Fruit fly (Drosophila melanogaster) whole organism, embryonic: ENCODE measurements around the gene CG31381.

Experiments
- Adf1 ChIP-seq: fragments of 200-800 bp; sonication (Bioruptor generic); IDR thresholded peaks from 2 replicates; pipeline ENCODE4 v1.3.6; 2022; ENCODE audit warnings: missing biosample characterization, missing genetic modification characterization
- Awh ChIP-seq: fragments of 200-800 bp; sonication (Bioruptor generic); IDR thresholded peaks from 2 replicates; pipeline ENCODE4, ENCODE4 v1.3.6; 2022; ENCODE audit warnings: missing biosample characterization, missing genetic modification characterization
- BtbVII ChIP-seq: fragments of 200-800 bp; sonication (Bioruptor generic); optimal IDR thresholded peaks from 3 replicates; lab custom pipeline; 2017; ENCODE audit warnings: missing biosample characterization, mild to moderate bottlenecking, missing genetic modification characterization
- CG10274 ChIP-seq: fragments of 200-800 bp; sonication (Bioruptor generic); optimal IDR thresholded peaks from 3 replicates; lab custom pipeline; 2017; ENCODE audit warnings: missing biosample characterization, mild to moderate bottlenecking, missing genetic modification characterization
- CG10431 ChIP-seq: fragments of 200-800 bp; sonication (Bioruptor generic); optimal IDR thresholded peaks from 3 replicates; lab custom pipeline; 2018; ENCODE audit warnings: missing biosample characterization, mild to moderate bottlenecking, missing genetic modification characterization
- CG10543 ChIP-seq: fragments of 200-800 bp; sonication (Bioruptor generic); optimal IDR thresholded peaks from 3 replicates; lab custom pipeline; 2017; ENCODE audit warnings: missing biosample characterization, mild to moderate bottlenecking, missing genetic modification characterization, moderate library complexity
- CG11247 ChIP-seq: fragments of 200-800 bp; sonication (Bioruptor generic); IDR thresholded peaks from 2 replicates; pipeline ENCODE4 v1.3.6; 2022; ENCODE audit warnings: missing biosample characterization, missing genetic modification characterization
- CG11504 ChIP-seq: fragments of 200-800 bp; sonication (Bioruptor generic); optimal IDR thresholded peaks from 3 replicates; lab custom pipeline; 2019; ENCODE audit warnings: missing biosample characterization, mild to moderate bottlenecking, missing genetic modification characterization, moderate library complexity
- CG14710 ChIP-seq: fragments of 200-800 bp; sonication (Bioruptor generic); optimal IDR thresholded peaks from 3 replicates; lab custom pipeline; 2019; ENCODE audit warnings: missing biosample characterization, mild to moderate bottlenecking, missing genetic modification characterization, moderate library complexity
- CG17802 ChIP-seq: fragments of 200-800 bp; sonication (Bioruptor generic); optimal IDR thresholded peaks from 2 replicates; lab custom pipeline; 2018; ENCODE audit warnings: missing biosample characterization, mild to moderate bottlenecking, missing genetic modification characterization, moderate library complexity
- CG18011 ChIP-seq: fragments of 200-800 bp; sonication (Bioruptor generic); optimal IDR thresholded peaks from 2 replicates; lab custom pipeline; 2017; ENCODE audit warnings: missing biosample characterization, missing genetic modification characterization, mild to moderate bottlenecking, moderate library complexity, missing genotype
- CG2199 ChIP-seq: fragments of 200-800 bp; sonication (Bioruptor generic); IDR thresholded peaks from 3 replicates; pipeline ENCODE4 v1.3.6; 2022; ENCODE audit warnings: missing biosample characterization, missing genetic modification characterization
- CG30020 ChIP-seq: fragments of 200-800 bp; optimal IDR thresholded peaks from 2 replicates; lab custom pipeline; 2019; ENCODE audit warnings: missing biosample characterization, mild to moderate bottlenecking, missing genetic modification characterization, moderate library complexity
- CG3065 ChIP-seq: fragments of 200-800 bp; sonication (Bioruptor generic); optimal IDR thresholded peaks from 2 replicates; lab custom pipeline; 2016; ENCODE audit warnings: missing biosample characterization, missing genetic modification characterization
- CG32532 ChIP-seq: fragments of 200-800 bp; sonication (Bioruptor generic); IDR thresholded peaks from 2 replicates; pipeline ENCODE4 v1.3.6; 2022; ENCODE audit warnings: missing biosample characterization, missing genetic modification characterization
- CG3281 ChIP-seq: fragments of 200-800 bp; sonication (Bioruptor generic); optimal IDR thresholded peaks from 3 replicates; lab custom pipeline; 2017; ENCODE audit warnings: missing biosample characterization, mild to moderate bottlenecking, missing genetic modification characterization
- CG4360 ChIP-seq: fragments of 200-800 bp; sonication (Bioruptor generic); IDR thresholded peaks from 2 replicates; pipeline ENCODE4 v1.3.6; 2022; ENCODE audit warnings: missing biosample characterization, missing genetic modification characterization
- CG6689 ChIP-seq: fragments of 200-800 bp; sonication (Bioruptor generic); IDR thresholded peaks from 2 replicates; pipeline ENCODE4 v1.3.6; 2022; ENCODE audit warnings: missing biosample characterization, missing genetic modification characterization
- CG6791 ChIP-seq: fragments of 200-800 bp; sonication (Bioruptor generic); IDR thresholded peaks from 3 replicates; pipeline ENCODE4 v1.3.6; 2022; ENCODE audit warnings: missing biosample characterization, missing genetic modification characterization; ENCODE audit not compliant: partially characterized antibody
- CG6854 ChIP-seq: fragments of 200-800 bp; sonication (Bioruptor generic); optimal IDR thresholded peaks from 3 replicates; lab custom pipeline; 2017; ENCODE audit warnings: missing biosample characterization, mild to moderate bottlenecking, missing genetic modification characterization
- CoRest ChIP-seq: fragments of 200-800 bp; sonication (Bioruptor generic); optimal IDR thresholded peaks from 3 replicates; lab custom pipeline; 2018; ENCODE audit warnings: missing biosample characterization, mild to moderate bottlenecking, missing genetic modification characterization, moderate library complexity
- Dp ChIP-seq: fragments of 200-800 bp; sonication (Bioruptor generic); optimal IDR thresholded peaks from 2 replicates; lab custom pipeline; 2018; ENCODE audit warnings: missing biosample characterization, mild to moderate bottlenecking, missing genetic modification characterization, moderate library complexity
- GATAe ChIP-seq: fragments of 200-800 bp; sonication (Bioruptor generic); conservative IDR thresholded peaks from 2 replicates; pipeline ENCODE4 v1.3.6; 2022; ENCODE audit warnings: missing biosample characterization, missing genetic modification characterization
- MBD-R2 ChIP-seq: fragments of 200-800 bp; sonication (Bioruptor generic); IDR thresholded peaks from 2 replicates; pipeline ENCODE4 v1.3.6; 2022; ENCODE audit warnings: missing biosample characterization, missing genetic modification characterization
- MTF-1 ChIP-seq: fragments of 200-800 bp; sonication (Bioruptor generic); optimal IDR thresholded peaks from 2 replicates; lab custom pipeline; 2018; ENCODE audit warnings: missing biosample characterization, mild to moderate bottlenecking, missing genetic modification characterization, borderline replicate concordance
- NC2β ChIP-seq: fragments of 200-800 bp; sonication (Bioruptor generic); optimal IDR thresholded peaks from 2 replicates; lab custom pipeline; 2016; ENCODE audit warnings: missing biosample characterization, missing genetic modification characterization
- Nf-YB ChIP-seq: fragments of 200-800 bp; sonication (Bioruptor generic); optimal IDR thresholded peaks from 3 replicates; lab custom pipeline; 2019; ENCODE audit warnings: missing biosample characterization, mild to moderate bottlenecking, missing genetic modification characterization, moderate library complexity
- Rx ChIP-seq: fragments of 200-800 bp; sonication (Bioruptor generic); IDR thresholded peaks from 2 replicates; pipeline ENCODE4 v1.3.6; 2022; ENCODE audit warnings: missing biosample characterization, missing genetic modification characterization
- Sox100B ChIP-seq: fragments of 200-800 bp; sonication (Bioruptor generic); optimal IDR thresholded peaks from 3 replicates; lab custom pipeline; 2018; ENCODE audit warnings: missing biosample characterization, mild to moderate bottlenecking, missing genetic modification characterization
- TFAM ChIP-seq: fragments of 200-800 bp; sonication (Bioruptor generic); optimal IDR thresholded peaks from 2 replicates; lab custom pipeline; 2017; ENCODE audit warnings: missing biosample characterization, missing genetic modification characterization, inconsistent platforms
- Taf1 ChIP-seq: fragments of 200-800 bp; sonication (Bioruptor generic); IDR thresholded peaks from 2 replicates; pipeline ENCODE4 v1.3.6; 2022; ENCODE audit warnings: missing biosample characterization, missing genetic modification characterization
- cas ChIP-seq: fragments of 200-800 bp; sonication (Bioruptor generic); IDR thresholded peaks from 2 replicates; pipeline ENCODE4 v1.3.6; 2022; ENCODE audit warnings: missing biosample characterization, missing genetic modification characterization
- crc ChIP-seq: fragments of 200-800 bp; sonication (Bioruptor generic); optimal IDR thresholded peaks from 2 replicates; lab custom pipeline; 2016; ENCODE audit warnings: missing biosample characterization, missing genetic modification characterization
- dmrt99B ChIP-seq: fragments of 200-800 bp; sonication (Bioruptor generic); optimal IDR thresholded peaks from 2 replicates; lab custom pipeline; 2018; ENCODE audit warnings: missing biosample characterization, mild to moderate bottlenecking, missing genetic modification characterization, moderate library complexity
- ems ChIP-seq: fragments of 200-800 bp; sonication (Bioruptor generic); optimal IDR thresholded peaks from 3 replicates; lab custom pipeline; 2016; ENCODE audit warnings: missing biosample characterization, missing genetic modification characterization
- esg ChIP-seq: fragments of 200-800 bp; sonication (Bioruptor generic); conservative IDR thresholded peaks from 2 replicates; pipeline ENCODE4 v1.3.6; 2022; ENCODE audit warnings: missing biosample characterization, missing genetic modification characterization
- exex ChIP-seq: fragments of 200-800 bp; sonication (Bioruptor generic); optimal IDR thresholded peaks from 4 replicates; lab custom pipeline; 2018; ENCODE audit warnings: missing biosample characterization, mild to moderate bottlenecking, missing genetic modification characterization, moderate library complexity
- fd64A ChIP-seq: fragments of 200-800 bp; sonication (Bioruptor generic); optimal IDR thresholded peaks from 3 replicates; lab custom pipeline; 2018; ENCODE audit warnings: missing biosample characterization, mild to moderate bottlenecking, missing genetic modification characterization
- gcm2 ChIP-seq: fragments of 200-800 bp; sonication (Bioruptor generic); optimal IDR thresholded peaks from 2 replicates; lab custom pipeline; 2016; ENCODE audit warnings: missing biosample characterization, missing genetic modification characterization
- jigr1 ChIP-seq: fragments of 200-800 bp; sonication (Bioruptor generic); IDR thresholded peaks from 3 replicates; pipeline ENCODE4 v1.3.6; 2022; ENCODE audit warnings: missing biosample characterization, missing genetic modification characterization
- kah ChIP-seq: fragments of 200-800 bp; sonication (Bioruptor generic); optimal IDR thresholded peaks from 2 replicates; lab custom pipeline; 2018; ENCODE audit warnings: missing biosample characterization, mild to moderate bottlenecking, missing genetic modification characterization
- ken ChIP-seq: fragments of 200-800 bp; sonication (Bioruptor generic); IDR thresholded peaks from 3 replicates; pipeline ENCODE4 v1.3.6; 2022; ENCODE audit warnings: missing biosample characterization, missing genetic modification characterization
- klu ChIP-seq: fragments of 200-800 bp; sonication (Bioruptor generic); IDR thresholded peaks from 2 replicates; pipeline ENCODE4 v1.3.6; 2022; ENCODE audit warnings: missing biosample characterization, missing genetic modification characterization
- onecut ChIP-seq: fragments of 200-800 bp; sonication (Bioruptor generic); IDR thresholded peaks from 2 replicates; pipeline ENCODE4 v1.3.6; 2022; ENCODE audit warnings: missing biosample characterization, missing genetic modification characterization
- p53 ChIP-seq: fragments of 200-800 bp; sonication (Bioruptor generic); optimal IDR thresholded peaks from 2 replicates; lab custom pipeline; 2016; ENCODE audit warnings: missing biosample characterization, missing genetic modification characterization
- phol ChIP-seq: fragments of 200-800 bp; sonication (Bioruptor generic); optimal IDR thresholded peaks from 3 replicates; lab custom pipeline; 2018; ENCODE audit warnings: missing biosample characterization, mild to moderate bottlenecking, missing genetic modification characterization, moderate library complexity
- ranshi ChIP-seq: fragments of 200-800 bp; sonication (Bioruptor generic); IDR thresholded peaks from 2 replicates; pipeline ENCODE4 v1.3.6; 2022; ENCODE audit warnings: missing biosample characterization, missing genetic modification characterization
- twi ChIP-seq: fragments of 200-800 bp; optimal IDR thresholded peaks from 2 replicates; lab custom pipeline; 2019; ENCODE audit warnings: missing biosample characterization, mild to moderate bottlenecking, missing genetic modification characterization, moderate library complexity
- vvl ChIP-seq: fragments of 200-800 bp; sonication (Bioruptor generic); IDR thresholded peaks from 2 replicates; pipeline ENCODE4 v1.3.6; 2022; ENCODE audit warnings: missing biosample characterization, missing genetic modification characterization

The CG31381 gene

dm6 chr3R:24917814-24918636 is 41.2 kb downstream of the CG31381 start, which contains the start of the genes PIG-S, sud1 and CG11168 (continued):
- TF ChIP-seq ems (no peak), TFAM (GFP tag; lab: Kevin White, UChicago) (no peak), MBD-R2 (GFP tag; lab: Robert Waterston, UW) (peak; percentile 85), klu (GFP tag; lab: Robert Waterston, UW) (no peak), CG4360 (GFP tag; lab: Robert Waterston, UW) (no peak), onecut (GFP tag; lab: Robert Waterston, UW) (no peak), CG11247 (GFP tag; lab: Robert Waterston, UW) (0 out of 2 replicates have a peak, but pooled peaks have one; percentile 37), Adf1 (GFP tag; lab: Robert Waterston, UW) (peak; percentile 36; the same call in 1 of the 2 replicates), MTF-1 (no peak), CG2199 (no peak), ken (peak; percentile 66; the same call in 2 of the 3 replicates), CG30020 (no peak), kah (peak; percentile 12), Sox100B (GFP tag; lab: Kevin White, UChicago) (no peak), CG3065 (GFP tag; lab: Kevin White, UChicago) (no peak), Nf-YB (GFP tag; lab: Kevin White, UChicago) (peak; percentile 18), crc (GFP tag; lab: Kevin White, UChicago) (no peak), GATAe (GFP tag; lab: Robert Waterston, UW) (no peak), CG6689 (GFP tag; lab: Robert Waterston, UW) (0 out of 2 replicates have a peak, but pooled peaks have one; percentile 24), fd64A (no peak), Taf1 (GFP tag; lab: Robert Waterston, UW) (peak; percentile 37; the same call in 1 of the 2 replicates), CG10274 (GFP tag; lab: Kevin White, UChicago) (no peak), Rx (GFP tag; lab: Robert Waterston, UW) (peak; percentile 35), dmrt99B (tag; lab: Kevin White, UChicago) (no peak), CG32532 (GFP tag; lab: Robert Waterston, UW) (peak; percentile 58), gcm2 (GFP tag; lab: Kevin White, UChicago) (no peak), ranshi (GFP tag; lab: Robert Waterston, UW) (peak; percentile 74; the same call in 1 of the 2 replicates), vvl (GFP tag; lab: Robert Waterston, UW) (peak; percentile 55), CG18011 (no peak), jigr1 (0 out of 3 replicates have a peak, but pooled peaks have one; percentile 17), p53 (no peak), esg (GFP tag; lab: Robert Waterston, UW) (peak; percentile 52; the same call in 1 of the 2 replicates), Awh (no peak), CG17802 (tag; lab: Kevin White, UChicago) (no peak), CG11504 (tag; lab: Kevin White, UChicago) (no peak), phol (tag; lab: Kevin White, UChicago) (peak; percentile 81), CoRest (peak; percentile 78), BtbVII (GFP tag; lab: Kevin White, UChicago) (no peak), CG3281 (GFP tag; lab: Kevin White, UChicago) (no peak), exex (peak; percentile 54), NC2β (GFP tag; lab: Kevin White, UChicago) (no peak), CG10543 (GFP tag; lab: Kevin White, UChicago) (peak; percentile 20), CG10431 (GFP tag; lab: Kevin White, UChicago) (no peak), CG6791 (GFP tag; lab: Robert Waterston, UW) (peak; percentile 82), CG6854 (GFP tag; lab: Kevin White, UChicago) (no peak), twi (tag; lab: Kevin White, UChicago) (peak; percentile 61), CG14710 (tag; lab: Kevin White, UChicago) (peak; percentile 81), Dp (no peak), cas (no peak)
